Worm (Caenorhabditis elegans) whole organism, early embryonic: Measurements from ENCODE around the gene T27D12.6.

ENCODE experiments used
- B0310.2 ChIP-seq: sonication (generic microtip); optimal IDR thresholded peaks from 2 replicates; lab custom pipeline; 2016; ENCODE audit warnings: mild to moderate bottlenecking, missing genetic modification characterization, missing compliant biosample characterization
- F13C5.2 ChIP-seq: sonication (generic microtip); optimal IDR thresholded peaks from 2 replicates; lab custom pipeline; 2017; ENCODE audit warnings: mild to moderate bottlenecking, missing genetic modification characterization, inconsistent platforms, missing compliant biosample characterization
- aly-1 ChIP-seq: sonication (generic microtip); optimal IDR thresholded peaks from 2 replicates; lab custom pipeline; 2016; ENCODE audit warnings: missing genetic modification characterization, missing compliant biosample characterization
- ama-1 ChIP-seq: fragments of 150-350 bp; optimal IDR thresholded peaks from 2 replicates; lab custom pipeline; 2014
- ceh-13 ChIP-seq: fragments of 200-800 bp; sonication (Bioruptor generic); optimal IDR thresholded peaks from 2 replicates; lab custom pipeline; 2018; ENCODE audit warnings: mild to moderate bottlenecking, missing genetic modification characterization, missing compliant biosample characterization
- ceh-36 ChIP-seq: sonication (generic microtip); optimal IDR thresholded peaks from 2 replicates; lab custom pipeline; 2016; ENCODE audit warnings: missing genetic modification characterization, inconsistent platforms, missing compliant biosample characterization
- ets-7 ChIP-seq: sonication (generic microtip); optimal IDR thresholded peaks from 2 replicates; lab custom pipeline; 2016; ENCODE audit warnings: missing genotype, missing genetic modification characterization, missing compliant biosample characterization
- flt-1 ChIP-seq: fragments of 200-800 bp; sonication (Bioruptor generic); IDR thresholded peaks from 2 replicates; pipeline ENCODE4 v1.3.6; 2022; ENCODE audit warnings: missing genetic modification characterization, missing compliant biosample characterization
- hmbx-1 ChIP-seq: sonication (generic microtip); optimal IDR thresholded peaks from 2 replicates; lab custom pipeline; 2016; ENCODE audit warnings: mild to moderate bottlenecking, missing genetic modification characterization, missing compliant biosample characterization
- hnd-1 ChIP-seq: sonication (generic microtip); optimal IDR thresholded peaks from 2 replicates; lab custom pipeline; 2016; ENCODE audit warnings: missing genetic modification characterization, missing compliant biosample characterization
- pes-1 ChIP-seq: fragments of 200-800 bp; sonication (Bioruptor generic); IDR thresholded peaks from 2 replicates; pipeline ENCODE4 v1.3.6; 2022; ENCODE audit warnings: missing genetic modification reagents, missing genetic modification characterization, missing compliant biosample characterization
- tbx-11 ChIP-seq: fragments of 200-800 bp; sonication (Bioruptor generic); IDR thresholded peaks from 2 replicates; pipeline ENCODE4 v1.3.6; 2022; ENCODE audit warnings: missing genetic modification characterization, missing compliant biosample characterization
- tbx-37 ChIP-seq: fragments of 200-800 bp; sonication (Bioruptor generic); conservative IDR thresholded peaks from 2 replicates; pipeline ENCODE4 v1.3.6; 2022; ENCODE audit warnings: missing genetic modification reagents, missing genetic modification characterization, missing compliant biosample characterization
- tra-4 ChIP-seq: sonication (generic microtip); optimal IDR thresholded peaks from 2 replicates; lab custom pipeline; 2017; ENCODE audit warnings: missing genetic modification characterization, missing compliant biosample characterization

DNA sequence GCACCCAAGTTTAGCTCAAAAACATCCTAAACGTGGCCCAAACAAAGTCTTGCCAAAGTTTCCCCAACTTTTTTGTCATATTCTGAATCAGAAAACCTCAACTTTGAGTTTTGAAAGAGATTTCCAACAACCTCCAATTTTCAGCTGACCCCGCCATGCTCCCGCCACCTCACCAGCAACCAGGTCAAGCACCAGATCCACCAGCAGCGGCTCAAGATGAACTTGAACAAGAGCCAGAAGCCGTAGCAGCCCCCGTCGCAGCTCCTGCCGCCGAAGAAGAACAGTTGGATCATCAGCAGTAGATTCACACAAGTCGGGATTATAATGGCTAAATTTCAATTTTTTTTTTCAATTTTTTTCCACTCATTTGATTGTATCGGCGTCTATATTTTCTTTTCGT is 24.1 kb upstream of the T27D12.6 start:
- TF ChIP-seq ceh-13 (GFP tag; lab: Kevin White, UChicago) (no peak), aly-1 (tag; lab: Kevin White, UChicago) (no peak), B0310.2 (tag; lab: Kevin White, UChicago) (no peak), ama-1 (no peak), tbx-11 (GFP tag; lab: Robert Waterston, UW) (no peak), pes-1 (no peak), ets-7 (tag; lab: Kevin White, UChicago) (no peak), hmbx-1 (tag; lab: Kevin White, UChicago) (no peak), hnd-1 (no peak), tra-4 (tag; lab: Kevin White, UChicago) (no peak), flt-1 (no peak), ceh-36 (tag; lab: Kevin White, UChicago) (no peak), F13C5.2 (tag; lab: Kevin White, UChicago) (no peak), tbx-37 (GFP tag; lab: Robert Waterston, UW) (no peak)
